Worm (Caenorhabditis elegans): ENCODE measurements around the gene pfs-2.

ce11 chrII:14357936-14358416 lies at the start of gene pfs-2, which contains the start of gene agl-1:
- TF ChIP-seq nhr-237 (tag; optimal IDR thresholded peaks at IDR 0.05), result peak; percentile 76
- TF ChIP-seq nhr-28 (tag; optimal IDR thresholded peaks at IDR 0.05), result no peak
- peak; percentile 49 for TF ChIP-seq lin-13 (tag; optimal IDR thresholded peaks at IDR 0.05)
- TF ChIP-seq zip-8 (tag; optimal IDR thresholded peaks at IDR 0.05), result no peak
- TF ChIP-seq elt-3 (tag; optimal IDR thresholded peaks at IDR 0.05), result no peak
- TF ChIP-seq unc-62 (GFP tag; optimal IDR thresholded peaks at IDR 0.05), result no peak
- TF ChIP-seq pha-4 (tag; optimal IDR thresholded peaks at IDR 0.05), result peak; percentile 57
- TF ChIP-seq unc-39 (tag; optimal IDR thresholded peaks at IDR 0.05), result no peak
